Fruit fly (Drosophila melanogaster) whole organism, wandering third instar larva: ENCODE results near the gene CG14273.

Experiments
- CG32264 ChIP-seq: fragments of 200-800 bp; sonication (Bioruptor generic); optimal IDR thresholded peaks from 2 replicates; lab custom pipeline; 2016; ENCODE audit warnings: missing biosample characterization, missing genetic modification characterization
- Dif ChIP-seq: fragments of 200-275, 200-300 bp; sonication (Bioruptor generic); optimal IDR thresholded peaks from 2 replicates; lab custom pipeline; 2018; ENCODE audit warnings: missing biosample characterization, missing genetic modification characterization; ENCODE audit not compliant: partially characterized antibody
- Myc ChIP-seq: fragments of >200 bp; optimal IDR thresholded peaks from 2 replicates; lab custom pipeline; 2017
- N ChIP-seq: fragments of >200 bp; optimal IDR thresholded peaks from 2 replicates; lab custom pipeline; 2018; ENCODE audit warnings: missing biosample characterization, missing external identifiers, missing genetic modification characterization
- br ChIP-seq: fragments of 200-800 bp; sonication (Bioruptor generic); optimal IDR thresholded peaks from 2 replicates; lab custom pipeline; 2016; ENCODE audit warnings: missing biosample characterization, missing genetic modification characterization

dm6 chr2L:8311091-8311490 is 31.4 kb upstream of the CG14273 start, which contains the start of the genes CG7810 and CG7806:
- TF ChIP-seq Dif (GFP tag; lab: Kevin White, UChicago) (no peak), br (no peak), CG32264 (GFP tag; lab: Kevin White, UChicago) (no peak), Myc (lab: Kevin White, UChicago) (no peak), N (GFP tag; lab: Kevin White, UChicago) (no peak)
